Worm (Caenorhabditis elegans): Measurements from ENCODE around the gene C18A11.4.

ce11 chrX:8082703-8083102 is 37.4 kb downstream of the C18A11.4 start:
- no peak for TF ChIP-seq him-1 (tag; optimal IDR thresholded peaks at IDR 0.05)
- TF ChIP-seq W03F9.2 (tag; optimal IDR thresholded peaks at IDR 0.05), result no peak
- TF ChIP-seq dao-5 (tag; optimal IDR thresholded peaks at IDR 0.05), result no peak
